Fruit fly (Drosophila melanogaster) whole organism, embryonic: ENCODE data around the gene CG18858.
A peak's percentile ranks its signal among the peaks of the same experiment; 100 is the strongest.

Experiments
- ATbp ChIP-seq: fragments of 200-800 bp; sonication (Bioruptor generic); optimal IDR thresholded peaks from 2 replicates; lab custom pipeline; 2017; ENCODE audit warnings: missing biosample characterization, mild to moderate bottlenecking, missing genetic modification characterization, missing genetic modification reagents
- Atf3 ChIP-seq: fragments of 200-800 bp; sonication (Bioruptor generic); optimal IDR thresholded peaks from 3 replicates; lab custom pipeline; 2016; ENCODE audit warnings: missing biosample characterization, missing genetic modification characterization
- Blimp-1 ChIP-seq: fragments of 200-800 bp; sonication (Bioruptor generic); optimal IDR thresholded peaks from 3 replicates; lab custom pipeline; 2018; ENCODE audit warnings: missing biosample characterization, missing genetic modification characterization, mild to moderate bottlenecking, moderate library complexity, missing genetic modification reagents
- CG12071 ChIP-seq: fragments of 200-800 bp; sonication (Bioruptor generic); optimal IDR thresholded peaks from 3 replicates; lab custom pipeline; 2018; ENCODE audit warnings: missing biosample characterization, mild to moderate bottlenecking, missing genetic modification characterization
- CG12155 ChIP-seq: fragments of 200-800 bp; sonication (Bioruptor generic); optimal IDR thresholded peaks from 3 replicates; lab custom pipeline; 2016; ENCODE audit warnings: missing biosample characterization, missing genetic modification characterization
- CG12219 ChIP-seq: fragments of 200-800 bp; sonication (Bioruptor generic); optimal IDR thresholded peaks from 3 replicates; lab custom pipeline; 2018; ENCODE audit warnings: missing biosample characterization, mild to moderate bottlenecking, missing genetic modification characterization
- CG1233 ChIP-seq: fragments of 200-800 bp; sonication (Bioruptor generic); optimal IDR thresholded peaks from 4 replicates; lab custom pipeline; 2018; ENCODE audit warnings: missing biosample characterization, mild to moderate bottlenecking, missing genetic modification characterization
- CG12744 ChIP-seq: fragments of 200-800 bp; sonication (Bioruptor generic); optimal IDR thresholded peaks from 2 replicates; lab custom pipeline; 2016; ENCODE audit warnings: missing biosample characterization, missing genetic modification characterization
- CG13624 ChIP-seq: fragments of 200-800 bp; sonication (Bioruptor generic); optimal IDR thresholded peaks from 2 replicates; lab custom pipeline; 2016; ENCODE audit warnings: missing biosample characterization, missing genetic modification characterization
- CG15011 ChIP-seq: fragments of 200-800 bp; sonication (Bioruptor generic); optimal IDR thresholded peaks from 3 replicates; lab custom pipeline; 2018; ENCODE audit warnings: missing biosample characterization, mild to moderate bottlenecking, missing genetic modification characterization
- CG15514 ChIP-seq: fragments of 200-800 bp; sonication (Bioruptor generic); optimal IDR thresholded peaks from 3 replicates; lab custom pipeline; 2017; ENCODE audit warnings: missing biosample characterization, missing genetic modification characterization, mild to moderate bottlenecking, moderate library complexity, missing genetic modification reagents
- CG1603 ChIP-seq: fragments of 200-800 bp; sonication (Bioruptor generic); optimal IDR thresholded peaks from 2 replicates; lab custom pipeline; 2019; ENCODE audit warnings: missing biosample characterization, mild to moderate bottlenecking, missing genetic modification characterization, moderate library complexity
- CG17361 ChIP-seq: fragments of 200-800 bp; sonication (Bioruptor generic); IDR thresholded peaks from 3 replicates; pipeline ENCODE4 v1.3.6; 2022; ENCODE audit warnings: missing biosample characterization, missing genetic modification characterization
- CG2116 ChIP-seq: fragments of 200-800 bp; sonication (Bioruptor generic); optimal IDR thresholded peaks from 3 replicates; lab custom pipeline; 2018; ENCODE audit warnings: missing biosample characterization, mild to moderate bottlenecking, missing genetic modification characterization
- CG30403 ChIP-seq: fragments of 200-800 bp; sonication (Bioruptor generic); optimal IDR thresholded peaks from 3 replicates; lab custom pipeline; 2016; ENCODE audit warnings: missing biosample characterization, missing genetic modification characterization
- CG3065 ChIP-seq: fragments of 200-800 bp; sonication (Bioruptor generic); optimal IDR thresholded peaks from 2 replicates; lab custom pipeline; 2016; ENCODE audit warnings: missing biosample characterization, missing genetic modification characterization
- CG32532 ChIP-seq: fragments of 200-800 bp; sonication (Bioruptor generic); IDR thresholded peaks from 2 replicates; pipeline ENCODE4 v1.3.6; 2022; ENCODE audit warnings: missing biosample characterization, missing genetic modification characterization
- CG33213 ChIP-seq: fragments of 200-800 bp; sonication (Bioruptor generic); optimal IDR thresholded peaks from 3 replicates; lab custom pipeline; 2016; ENCODE audit warnings: missing biosample characterization, missing genetic modification characterization
- CG34422 ChIP-seq: fragments of 200-800 bp; sonication (Bioruptor generic); IDR thresholded peaks from 3 replicates; pipeline ENCODE4 v1.3.6; 2022; ENCODE audit warnings: missing biosample characterization, missing genetic modification characterization
- CG3838 ChIP-seq: fragments of 200-800 bp; sonication (Bioruptor generic); optimal IDR thresholded peaks from 3 replicates; lab custom pipeline; 2016; ENCODE audit warnings: missing biosample characterization, missing genetic modification characterization
- CG4282 ChIP-seq: fragments of 200-800 bp; sonication (Bioruptor generic); optimal IDR thresholded peaks from 2 replicates; lab custom pipeline; 2016; ENCODE audit warnings: missing biosample characterization, missing genetic modification characterization
- CG4360 ChIP-seq: fragments of 200-800 bp; sonication (Bioruptor generic); IDR thresholded peaks from 2 replicates; pipeline ENCODE4 v1.3.6; 2022; ENCODE audit warnings: missing biosample characterization, missing genetic modification characterization
- CG4424 ChIP-seq: fragments of 200-800 bp; sonication (Bioruptor generic); optimal IDR thresholded peaks from 3 replicates; lab custom pipeline; 2016; ENCODE audit warnings: missing biosample characterization, missing genetic modification characterization
- CG6175 ChIP-seq: fragments of 200-800 bp; sonication (Bioruptor generic); IDR thresholded peaks from 3 replicates; pipeline ENCODE4 v1.3.6; 2022; ENCODE audit warnings: missing biosample characterization, missing genetic modification characterization
- CG9932 ChIP-seq: fragments of 200-800 bp; sonication (Bioruptor generic); IDR thresholded peaks from 2 replicates; pipeline ENCODE4 v1.3.6; 2022; ENCODE audit warnings: missing biosample characterization, missing genetic modification characterization
- CHES-1-like ChIP-seq: fragments of 200-800 bp; sonication (Bioruptor generic); optimal IDR thresholded peaks from 2 replicates; lab custom pipeline; 2016; ENCODE audit warnings: missing biosample characterization, missing genetic modification characterization
- Dp ChIP-seq: fragments of 200-800 bp; sonication (Bioruptor generic); optimal IDR thresholded peaks from 2 replicates; lab custom pipeline; 2018; ENCODE audit warnings: missing biosample characterization, mild to moderate bottlenecking, missing genetic modification characterization, moderate library complexity
- Dref ChIP-seq: fragments of 200-800 bp; sonication (Bioruptor generic); IDR thresholded peaks from 2 replicates; pipeline ENCODE4 v1.3.6; 2022; ENCODE audit warnings: missing biosample characterization, missing genetic modification characterization
- Drgx ChIP-seq: fragments of 200-800 bp; sonication (Bioruptor generic); IDR thresholded peaks from 2 replicates; pipeline ENCODE4 v1.3.6; 2022; ENCODE audit warnings: missing biosample characterization, missing genetic modification characterization
- Ets65A ChIP-seq: fragments of 200-800 bp; sonication (Bioruptor generic); peaks from one replicate; lab custom pipeline; 2016; ENCODE audit warnings: missing biosample characterization, missing genetic modification characterization
- Ets97D ChIP-seq: fragments of 200-800 bp; sonication (Bioruptor generic); optimal IDR thresholded peaks from 3 replicates; lab custom pipeline; 2016; ENCODE audit warnings: missing biosample characterization, missing genetic modification characterization
- H15 ChIP-seq: fragments of 200-800 bp; sonication (Bioruptor generic); IDR thresholded peaks from 3 replicates; pipeline ENCODE4 v1.3.6; 2022; ENCODE audit warnings: missing biosample characterization, missing genetic modification characterization
- HHEX ChIP-seq: fragments of 200-800 bp; sonication (Bioruptor generic); optimal IDR thresholded peaks from 3 replicates; lab custom pipeline; 2017; ENCODE audit warnings: missing biosample characterization, mild to moderate bottlenecking, missing genetic modification characterization, missing genetic modification reagents
- Lpt ChIP-seq: fragments of >200 bp; optimal IDR thresholded peaks from 2 replicates; lab custom pipeline; 2018; ENCODE audit warnings: missing biosample characterization, missing genetic modification characterization
- Meics ChIP-seq: fragments of 200-800 bp; sonication (Bioruptor generic); optimal IDR thresholded peaks from 2 replicates; lab custom pipeline; 2017; ENCODE audit warnings: missing biosample characterization, mild to moderate bottlenecking, missing genetic modification characterization
- Ssrp ChIP-seq: fragments of 200-800 bp; sonication (Bioruptor generic); optimal IDR thresholded peaks from 2 replicates; lab custom pipeline; 2018; ENCODE audit warnings: missing biosample characterization, mild to moderate bottlenecking, missing genetic modification characterization, moderate library complexity
- Xbp1 ChIP-seq: fragments of 200-800 bp; sonication (Bioruptor generic); optimal IDR thresholded peaks from 3 replicates; lab custom pipeline; 2016; ENCODE audit warnings: missing biosample characterization, mild to moderate bottlenecking, missing genetic modification characterization
- amos ChIP-seq: fragments of 200-800 bp; sonication (Bioruptor generic); IDR thresholded peaks from 2 replicates; pipeline ENCODE4 v1.3.6; 2022; ENCODE audit warnings: missing biosample characterization, missing genetic modification characterization; ENCODE audit not compliant: partially characterized antibody
- br ChIP-seq: fragments of >200 bp; optimal IDR thresholded peaks from 2 replicates; lab custom pipeline; 2017
- hb ChIP-seq: fragments of 200-800 bp; sonication (Bioruptor generic); IDR thresholded peaks from 3 replicates; pipeline ENCODE4 v1.3.6; 2022; ENCODE audit warnings: missing biosample characterization, missing genetic modification characterization; ENCODE audit not compliant: partially characterized antibody
- lab ChIP-seq: fragments of 200-800 bp; sonication (Bioruptor generic); optimal IDR thresholded peaks from 3 replicates; lab custom pipeline; 2017; ENCODE audit warnings: missing biosample characterization, missing genetic modification characterization, mild to moderate bottlenecking, moderate library complexity, missing genetic modification reagents
- nmo ChIP-seq: fragments of 200-800 bp; sonication (Bioruptor generic); optimal IDR thresholded peaks from 2 replicates; lab custom pipeline; 2018; ENCODE audit warnings: missing biosample characterization, mild to moderate bottlenecking, missing genetic modification characterization, moderate library complexity
- row ChIP-seq: fragments of 200-800 bp; sonication (Bioruptor generic); IDR thresholded peaks from 3 replicates; pipeline ENCODE4 v1.3.6; 2022; ENCODE audit warnings: missing biosample characterization, missing genetic modification characterization
- sens ChIP-seq: fragments of 200-800 bp; sonication (Bioruptor generic); peaks from one replicate; lab custom pipeline; 2016; ENCODE audit warnings: missing biosample characterization, missing genetic modification characterization
- sob ChIP-seq: fragments of 200-800 bp; sonication (Bioruptor generic); IDR thresholded peaks from 2 replicates; pipeline ENCODE4 v1.3.6; 2022; ENCODE audit warnings: missing biosample characterization, missing genetic modification characterization
- stwl ChIP-seq: fragments of 200-800 bp; sonication (Bioruptor generic); optimal IDR thresholded peaks from 3 replicates; lab custom pipeline; 2018; ENCODE audit warnings: missing biosample characterization, mild to moderate bottlenecking, missing genetic modification characterization, moderate library complexity
- tap ChIP-seq: fragments of 200-800 bp; optimal IDR thresholded peaks from 3 replicates; lab custom pipeline; 2019; ENCODE audit warnings: missing biosample characterization, mild to moderate bottlenecking, missing genetic modification characterization, moderate library complexity
- tll ChIP-seq, 2 experiments: fragments of 200-800 bp in 1 of 2; fragments of >200 bp in 1 of 2; sonication (Bioruptor generic) in 1 of 2; optimal IDR thresholded peaks; 2 replicates each; lab custom pipeline; 2017 to 2019; ENCODE audit warnings: missing biosample characterization in 2 of 2, missing genetic modification characterization in 2 of 2, mild to moderate bottlenecking in 1 of 2, moderate library complexity in 1 of 2
- ttk ChIP-seq: fragments of 200-800 bp; sonication (Bioruptor generic); IDR thresholded peaks from 2 replicates; pipeline ENCODE4 v2.1.2; 2022; ENCODE audit warnings: missing biosample characterization, missing genetic modification characterization

Gene CG18858

DNA sequence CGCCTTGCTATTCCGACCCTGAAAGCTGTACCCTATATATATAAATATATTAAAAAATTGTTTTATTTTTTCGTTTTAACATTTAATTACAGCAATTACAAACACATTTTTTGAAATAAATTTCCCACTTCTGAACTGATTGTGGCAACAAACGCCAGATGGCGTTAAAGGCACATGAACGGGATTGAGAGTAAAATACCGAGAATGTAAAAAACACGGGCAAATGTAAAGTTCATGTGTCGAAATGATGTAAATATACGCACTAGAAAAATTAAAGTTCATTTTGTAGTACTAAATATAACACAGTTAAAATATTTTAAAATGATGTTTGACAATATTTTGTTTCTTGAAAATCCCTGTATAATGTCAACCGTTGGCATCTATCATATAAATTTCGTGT lies 5.5 kb upstream of the CG18858 start (continued):
- TF ChIP-seq Xbp1 (GFP tag; lab: Kevin White, UChicago) (peak; percentile 26), amos (peak; percentile 69), Lpt (peak; percentile 47), CG15514 (peak; percentile 27), CG12744 (GFP tag; lab: Kevin White, UChicago) (no peak), CG12071 (GFP tag; lab: Kevin White, UChicago) (peak; percentile 27), tap (peak; percentile 7), CG4424 (GFP tag; lab: Kevin White, UChicago) (peak; percentile 49), Dp (GFP tag; lab: Kevin White, UChicago) (peak; percentile 37), Ets65A (GFP tag; lab: Kevin White, UChicago) (peak; percentile 69), CG3838 (GFP tag; lab: Kevin White, UChicago) (no peak), CG12155 (no peak), Meics (GFP tag; lab: Kevin White, UChicago) (peak; percentile 44), lab (GFP tag; lab: Kevin White, UChicago) (peak; percentile 29), CG30403 (GFP tag; lab: Kevin White, UChicago) (no peak), CG1233 (GFP tag; lab: Kevin White, UChicago) (peak; percentile 31), H15 (0 out of 3 replicates have a peak, but pooled peaks have one; percentile 41), br (lab: Kevin White, UChicago) (no peak), CG4360 (GFP tag; lab: Robert Waterston, UW) (no peak), CG12219 (GFP tag; lab: Kevin White, UChicago) (peak; percentile 5), hb (GFP tag; lab: Robert Waterston, UW) (peak; percentile 27; the same call in 1 of the 3 replicates), sens (GFP tag; lab: Kevin White, UChicago) (peak; percentile 13)

DNA sequence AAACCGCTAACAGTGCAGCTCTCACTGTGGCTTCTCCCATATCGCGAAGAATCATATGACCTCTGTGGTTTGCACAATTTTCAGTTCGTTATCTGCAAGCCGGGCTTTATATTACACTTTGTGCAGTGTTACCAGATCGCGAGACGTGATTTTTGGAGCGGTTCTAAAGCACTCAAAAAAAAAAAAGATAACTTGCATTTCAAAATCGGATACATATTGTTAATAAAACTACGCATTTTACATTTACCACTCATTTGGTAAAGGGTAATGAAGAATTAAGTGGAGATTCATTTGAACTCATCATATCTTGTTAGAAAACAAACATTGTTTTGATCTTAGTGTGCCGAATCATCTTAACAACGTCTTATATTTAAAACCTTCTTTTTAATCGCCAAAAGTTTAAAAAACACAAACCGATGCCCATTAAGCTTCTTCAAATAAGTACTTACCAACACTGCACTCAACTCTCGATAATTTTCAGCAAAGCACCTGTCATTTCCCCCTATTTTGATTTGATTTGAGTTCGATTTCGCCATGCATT lies 4.5 kb upstream of the CG18858 start, which contains the start of gene CG2493:
Gene CG2493 (minus strand): TSS at position 129 of the 541 bp plus-strand sequence.
- TF ChIP-seq Drgx (GFP tag; lab: Robert Waterston, UW) (peak; percentile 44; the same call in 1 of the 2 replicates), CHES-1-like (GFP tag; lab: Kevin White, UChicago) (no peak), nmo (peak; percentile 5), CG33213 (GFP tag; lab: Kevin White, UChicago) (peak; percentile 5), ttk (no peak), Dp (GFP tag; lab: Kevin White, UChicago) (peak; percentile 80), HHEX (no peak), CG6175 (GFP tag; lab: Robert Waterston, UW) (no peak), Atf3 (GFP tag; lab: Kevin White, UChicago) (no peak), CG9932 (GFP tag; lab: Robert Waterston, UW) (peak; percentile 6; the same call in 1 of the 2 replicates), CG34422 (GFP tag; lab: Robert Waterston, UW) (0 out of 3 replicates have a peak, but pooled peaks have one; percentile 39), Blimp-1 (GFP tag; lab: Kevin White, UChicago) (peak; percentile 47), sob (GFP tag; lab: Robert Waterston, UW) (peak; percentile 59; the same call in 1 of the 2 replicates), Dref (GFP tag; lab: Robert Waterston, UW) (peak; percentile 49), CG1603 (peak; percentile 18), CG3065 (no peak), tll (GFP tag; optimal IDR thresholded peaks at IDR 0.05; lab: Kevin White, UChicago) (no peak), stwl (peak; percentile 52), CG4424 (GFP tag; lab: Kevin White, UChicago) (peak; percentile 36), row (GFP tag; lab: Robert Waterston, UW) (0 out of 3 replicates have a peak, but pooled peaks have one; percentile 11), Ssrp (tag; lab: Kevin White, UChicago) (no peak), CG15011 (no peak), CG2116 (peak; percentile 35), Ets97D (GFP tag; lab: Kevin White, UChicago) (peak; percentile 44), CG13624 (GFP tag; lab: Kevin White, UChicago) (peak; percentile 20), ATbp (GFP tag; lab: Kevin White, UChicago) (no peak), CG4282 (no peak), CG17361 (peak; percentile 52; the same call in 1 of the 3 replicates), CG32532 (GFP tag; lab: Robert Waterston, UW) (peak; percentile 39; the same call in 1 of the 2 replicates)
